Worm (Caenorhabditis elegans) whole organism, young adult: ENCODE data around the gene Y36E3A.2.

Experiments used
- D2030.7 ChIP-seq: fragments of 200-800 bp; sonication (Bioruptor generic); IDR thresholded peaks from 2 replicates; pipeline ENCODE4 v1.3.6; 2022; ENCODE audit warnings: missing genetic modification reagents, missing genetic modification characterization, missing compliant biosample characterization
- ccch-3 ChIP-seq: fragments of 200-800 bp; sonication (Bioruptor generic); optimal IDR thresholded peaks from 2 replicates; lab custom pipeline; 2018; ENCODE audit warnings: mild to moderate bottlenecking, missing genetic modification characterization, missing compliant biosample characterization
- ceh-58 ChIP-seq: fragments of 200-800 bp; sonication (Bioruptor generic); IDR thresholded peaks from 2 replicates; pipeline ENCODE4 v1.3.6; 2022; ENCODE audit warnings: missing genetic modification characterization, missing compliant biosample characterization
- dpl-1 ChIP-seq: fragments of 150-350 bp; optimal IDR thresholded peaks from 2 replicates; lab custom pipeline; 2014; ENCODE audit warnings: missing biosample characterization, missing genetic modification reagents, missing genetic modification characterization
- hlh-26 ChIP-seq: fragments of 200-800 bp; sonication (Bioruptor generic); conservative IDR thresholded peaks from 2 replicates; pipeline ENCODE4 v1.3.6; 2022; ENCODE audit warnings: missing genetic modification reagents, missing genetic modification characterization, missing compliant biosample characterization
- hmg-1.2 ChIP-seq: fragments of 200-800 bp; sonication (Bioruptor generic); IDR thresholded peaks from 2 replicates; pipeline ENCODE4 v1.3.6; 2022; ENCODE audit warnings: missing genetic modification reagents, missing genetic modification characterization, missing compliant biosample characterization
- lin-35 ChIP-seq, 3 experiments: fragments of 150-350 bp in 2 of 3; sonication (generic microtip) in 1 of 3; optimal IDR thresholded peaks; 2 replicates each; lab custom pipeline; 2014 to 2018; ENCODE audit warnings: missing biosample characterization in 3 of 3, missing genetic modification characterization in 3 of 3, missing genetic modification reagents in 3 of 3
- nfya-1 ChIP-seq: sonication (generic microtip); optimal IDR thresholded peaks from 2 replicates; lab custom pipeline; 2017; ENCODE audit warnings: antibody characterized with exemption, missing compliant biosample characterization, missing genetic modification characterization, borderline replicate concordance; ENCODE audit not compliant: insufficient read depth
- nhr-120 ChIP-seq: fragments of 200-800 bp; sonication (Bioruptor generic); IDR thresholded peaks from 2 replicates; pipeline ENCODE4 v1.3.6; 2022; ENCODE audit warnings: missing genetic modification characterization, missing compliant biosample characterization
- nhr-179 ChIP-seq: sonication (generic microtip); optimal IDR thresholded peaks from 2 replicates; lab custom pipeline; 2016; ENCODE audit warnings: mild to moderate bottlenecking, missing genetic modification characterization, missing compliant biosample characterization
- pha-4 ChIP-seq: fragments of 150-350 bp; sonication (generic microtip); optimal IDR thresholded peaks from 2 replicates; lab custom pipeline; 2014; ENCODE audit warnings: missing biosample characterization, missing genetic modification reagents, missing genetic modification characterization
- somi-1 ChIP-seq: fragments of 200-800 bp; sonication (Bioruptor generic); optimal IDR thresholded peaks from 2 replicates; lab custom pipeline; 2018; ENCODE audit warnings: mild to moderate bottlenecking, missing genetic modification characterization, missing compliant biosample characterization
- unc-62 ChIP-seq: fragments of 150-350 bp; optimal IDR thresholded peaks from 2 replicates; lab custom pipeline; 2014; ENCODE audit warnings: missing biosample characterization, missing genetic modification reagents, missing genetic modification characterization

DNA sequence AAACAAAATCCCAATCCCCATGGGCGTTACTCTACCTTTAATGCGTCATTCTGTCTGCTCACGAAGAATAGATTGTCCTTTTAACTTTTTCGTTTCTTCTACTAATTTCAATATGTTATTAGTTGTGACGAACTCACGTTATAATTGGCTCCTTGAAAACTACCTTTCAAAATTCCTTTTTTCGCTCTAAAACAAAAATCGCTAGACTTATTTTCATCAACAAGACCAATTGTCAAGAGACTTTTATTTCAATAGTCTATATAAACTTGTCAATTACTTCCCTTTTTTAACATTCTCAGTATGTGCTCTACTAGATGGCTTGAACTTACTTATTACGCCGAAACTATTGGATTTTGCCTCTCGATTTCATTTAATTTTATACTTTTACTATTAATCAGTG lies 41.1 kb upstream of the Y36E3A.2 start, which contains the start of gene str-102:
- TF ChIP-seq ccch-3 (GFP tag; lab: Kevin White, UChicago), result no peak
- TF ChIP-seq hmg-1.2 (GFP tag; lab: Robert Waterston, UW), result no peak
- TF ChIP-seq nfya-1, result no peak
- TF ChIP-seq pha-4, result no peak
- no peak for TF ChIP-seq somi-1 (GFP tag; lab: Kevin White, UChicago)
- no peak for TF ChIP-seq unc-62 (GFP tag; lab: Kevin White, UChicago)
- no peak for TF ChIP-seq ceh-58 (GFP tag; lab: Robert Waterston, UW)
- TF ChIP-seq D2030.7, result no peak
- TF ChIP-seq nhr-179 (tag; lab: Kevin White, UChicago), result no peak
- no peak for TF ChIP-seq hlh-26 (GFP tag; lab: Robert Waterston, UW)
- no peak for TF ChIP-seq nhr-120 (GFP tag; lab: Robert Waterston, UW)
- TF ChIP-seq lin-35 (GFP tag; optimal IDR thresholded peaks at IDR 0.05; lab: Kevin White, UChicago), result no peak
- no peak for TF ChIP-seq dpl-1 (GFP tag; lab: Kevin White, UChicago)
